Fruit fly (Drosophila melanogaster) whole organism, embryonic: ENCODE results near the gene CG11891.

Source experiments
- ATbp ChIP-seq: fragments of 200-800 bp; sonication (Bioruptor generic); optimal IDR thresholded peaks from 2 replicates; lab custom pipeline; 2017; ENCODE audit warnings: missing biosample characterization, mild to moderate bottlenecking, missing genetic modification characterization, missing genetic modification reagents
- Ada2b ChIP-seq: fragments of 200-800 bp; sonication (Bioruptor generic); IDR thresholded peaks from 2 replicates; pipeline ENCODE4 v1.3.6; 2022; ENCODE audit warnings: missing biosample characterization, missing genetic modification characterization
- Antp ChIP-seq: fragments of 200-800 bp; sonication (Bioruptor generic); optimal IDR thresholded peaks from 3 replicates; lab custom pipeline; 2016; ENCODE audit warnings: missing biosample characterization, missing genetic modification characterization
- CG10366 ChIP-seq: fragments of 200-800 bp; sonication (Bioruptor generic); IDR thresholded peaks from 2 replicates; pipeline ENCODE4 v1.3.6; 2022; ENCODE audit warnings: missing biosample characterization, missing genetic modification characterization
- CG11093 ChIP-seq: fragments of 200-800 bp; sonication (Bioruptor generic); IDR thresholded peaks from 3 replicates; pipeline ENCODE4 v1.3.6; 2022; ENCODE audit warnings: missing biosample characterization, missing genetic modification characterization
- CG12299 ChIP-seq: fragments of 200-800 bp; sonication (Bioruptor generic); optimal IDR thresholded peaks from 2 replicates; lab custom pipeline; 2018; ENCODE audit warnings: missing biosample characterization, mild to moderate bottlenecking, missing genetic modification characterization
- CG12659 ChIP-seq: fragments of 200-800 bp; sonication (Bioruptor generic); optimal IDR thresholded peaks from 3 replicates; lab custom pipeline; 2017; ENCODE audit warnings: mild to moderate bottlenecking, missing biosample characterization, missing genetic modification reagents, missing genetic modification characterization
- CG13287 ChIP-seq: fragments of 200-800 bp; sonication (Bioruptor generic); IDR thresholded peaks from 2 replicates; pipeline ENCODE4 v1.3.6; 2022; ENCODE audit warnings: missing biosample characterization, missing genetic modification characterization; ENCODE audit not compliant: partially characterized antibody
- CG13624 ChIP-seq: fragments of 200-800 bp; sonication (Bioruptor generic); optimal IDR thresholded peaks from 2 replicates; lab custom pipeline; 2016; ENCODE audit warnings: missing biosample characterization, missing genetic modification characterization
- CG15601 ChIP-seq: fragments of 200-800 bp; sonication (Bioruptor generic); optimal IDR thresholded peaks from 3 replicates; lab custom pipeline; 2019; ENCODE audit warnings: missing biosample characterization, mild to moderate bottlenecking, missing genetic modification characterization, moderate library complexity
- CG15696 ChIP-seq: fragments of 200-800 bp; sonication (Bioruptor generic); optimal IDR thresholded peaks from 2 replicates; lab custom pipeline; 2019; ENCODE audit warnings: missing biosample characterization, mild to moderate bottlenecking, missing genetic modification characterization, moderate library complexity
- CG17912 ChIP-seq: fragments of 200-800 bp; sonication (Bioruptor generic); optimal IDR thresholded peaks from 2 replicates; lab custom pipeline; 2018; ENCODE audit warnings: missing biosample characterization, mild to moderate bottlenecking, missing genetic modification characterization
- CG1792 ChIP-seq: fragments of 200-800 bp; sonication (Bioruptor generic); optimal IDR thresholded peaks from 2 replicates; lab custom pipeline; 2016; ENCODE audit warnings: missing biosample characterization, missing genetic modification characterization
- CG2202 ChIP-seq: fragments of 200-800 bp; sonication (Bioruptor generic); optimal IDR thresholded peaks from 2 replicates; lab custom pipeline; 2018; ENCODE audit warnings: missing biosample characterization, mild to moderate bottlenecking, missing genetic modification characterization
- CG2889 ChIP-seq: fragments of 200-800 bp; sonication (Bioruptor generic); IDR thresholded peaks from 3 replicates; pipeline ENCODE4 v1.3.6; 2022; ENCODE audit warnings: missing biosample characterization, missing genetic modification characterization
- CG32772 ChIP-seq: fragments of 200-800 bp; sonication (Bioruptor generic); IDR thresholded peaks from 2 replicates; pipeline ENCODE4 v1.3.6; 2022; ENCODE audit warnings: missing biosample characterization, missing genetic modification characterization
- CG33213 ChIP-seq: fragments of 200-800 bp; sonication (Bioruptor generic); optimal IDR thresholded peaks from 3 replicates; lab custom pipeline; 2016; ENCODE audit warnings: missing biosample characterization, missing genetic modification characterization
- CG5953 ChIP-seq: fragments of 200-800 bp; sonication (Bioruptor generic); IDR thresholded peaks from 2 replicates; pipeline ENCODE4 v1.3.6; 2022; ENCODE audit warnings: missing biosample characterization, missing genetic modification characterization
- CG7357 ChIP-seq: fragments of 200-800 bp; sonication (Bioruptor generic); IDR thresholded peaks from 3 replicates; pipeline ENCODE4 v1.3.6; 2022; ENCODE audit warnings: missing biosample characterization, missing genetic modification characterization
- CG8924 ChIP-seq: fragments of 200-800 bp; optimal IDR thresholded peaks from 3 replicates; lab custom pipeline; 2019; ENCODE audit warnings: missing biosample characterization, mild to moderate bottlenecking, missing genetic modification characterization, moderate library complexity
- CG9437 ChIP-seq: fragments of 200-800 bp; sonication (Bioruptor generic); optimal IDR thresholded peaks from 2 replicates; lab custom pipeline; 2018; ENCODE audit warnings: missing biosample characterization, mild to moderate bottlenecking, missing genetic modification characterization
- Dfd ChIP-seq, 2 experiments: fragments of >200 bp; optimal IDR thresholded peaks; 2 replicates each; lab custom pipeline; 2017; ENCODE audit warnings: missing biosample characterization in 2 of 2, missing genetic modification characterization in 2 of 2
- HHEX ChIP-seq: fragments of 200-800 bp; sonication (Bioruptor generic); optimal IDR thresholded peaks from 3 replicates; lab custom pipeline; 2017; ENCODE audit warnings: missing biosample characterization, mild to moderate bottlenecking, missing genetic modification characterization, missing genetic modification reagents
- MBD-R2 ChIP-seq: fragments of 200-800 bp; sonication (Bioruptor generic); IDR thresholded peaks from 2 replicates; pipeline ENCODE4 v1.3.6; 2022; ENCODE audit warnings: missing biosample characterization, missing genetic modification characterization
- Rfx ChIP-seq: fragments of 200-800 bp; sonication (Bioruptor generic); IDR thresholded peaks from 2 replicates; pipeline ENCODE4 v1.3.6; 2022; ENCODE audit warnings: missing biosample characterization, missing genetic modification characterization
- Side ChIP-seq: fragments of 200-800 bp; sonication (Bioruptor generic); optimal IDR thresholded peaks from 2 replicates; lab custom pipeline; 2016; ENCODE audit warnings: missing biosample characterization, missing genetic modification characterization
- Taf1 ChIP-seq: fragments of 200-800 bp; sonication (Bioruptor generic); IDR thresholded peaks from 2 replicates; pipeline ENCODE4 v1.3.6; 2022; ENCODE audit warnings: missing biosample characterization, missing genetic modification characterization
- az2 ChIP-seq: fragments of 200-800 bp; sonication (Bioruptor generic); optimal IDR thresholded peaks from 3 replicates; lab custom pipeline; 2016; ENCODE audit warnings: missing biosample characterization, missing genetic modification characterization
- bbx ChIP-seq: fragments of 200-800 bp; sonication (Bioruptor generic); IDR thresholded peaks from 2 replicates; pipeline ENCODE4 v1.3.6; 2022; ENCODE audit warnings: missing biosample characterization, missing genetic modification characterization; ENCODE audit not compliant: partially characterized antibody
- bcd ChIP-seq: fragments of 200-800 bp; sonication (Bioruptor generic); optimal IDR thresholded peaks from 2 replicates; lab custom pipeline; 2017; ENCODE audit warnings: missing biosample characterization, mild to moderate bottlenecking, missing genetic modification characterization
- bowl ChIP-seq: fragments of 200-800 bp; sonication (Bioruptor generic); IDR thresholded peaks from 2 replicates; pipeline ENCODE4 v1.3.6; 2022; ENCODE audit warnings: missing biosample characterization, missing genetic modification characterization
- cas ChIP-seq: fragments of 200-800 bp; sonication (Bioruptor generic); IDR thresholded peaks from 2 replicates; pipeline ENCODE4 v1.3.6; 2022; ENCODE audit warnings: missing biosample characterization, missing genetic modification characterization
- croc ChIP-seq: fragments of 200-800 bp; sonication (Bioruptor generic); conservative IDR thresholded peaks from 3 replicates; pipeline ENCODE4 v1.3.6; 2022; ENCODE audit warnings: missing biosample characterization, missing genetic modification characterization
- dmrt11E ChIP-seq: fragments of 200-800 bp; sonication (Bioruptor generic); optimal IDR thresholded peaks from 3 replicates; lab custom pipeline; 2018; ENCODE audit warnings: missing biosample characterization, mild to moderate bottlenecking, missing genetic modification characterization, moderate library complexity
- fd96Cb ChIP-seq: fragments of 200-800 bp; sonication (Bioruptor generic); optimal IDR thresholded peaks from 2 replicates; lab custom pipeline; 2018; ENCODE audit warnings: missing biosample characterization, mild to moderate bottlenecking, missing genetic modification characterization, moderate library complexity
- ftz-f1 ChIP-seq: fragments of 200-800 bp; sonication (Bioruptor generic); optimal IDR thresholded peaks from 2 replicates; lab custom pipeline; 2016; ENCODE audit warnings: missing biosample characterization, missing genetic modification characterization
- gsb ChIP-seq: fragments of 200-800 bp; sonication (Bioruptor generic); IDR thresholded peaks from 2 replicates; pipeline ENCODE4 v1.3.6; 2022; ENCODE audit warnings: missing biosample characterization, missing genetic modification characterization
- hkb ChIP-seq, 2 experiments: fragments of 200-800 bp in 1 of 2; fragments of >200 bp in 1 of 2; sonication (Bioruptor generic) in 1 of 2; IDR thresholded peaks in 1 of 2; optimal IDR thresholded peaks in 1 of 2; 2 replicates each; pipeline versions ENCODE4 v1.3.6 to Lab custom; 2017 to 2022; ENCODE audit warnings: missing biosample characterization in 1 of 2, missing genetic modification characterization in 1 of 2
- kah ChIP-seq: fragments of 200-800 bp; sonication (Bioruptor generic); optimal IDR thresholded peaks from 2 replicates; lab custom pipeline; 2018; ENCODE audit warnings: missing biosample characterization, mild to moderate bottlenecking, missing genetic modification characterization
- lab ChIP-seq: fragments of 200-800 bp; sonication (Bioruptor generic); optimal IDR thresholded peaks from 3 replicates; lab custom pipeline; 2017; ENCODE audit warnings: missing biosample characterization, missing genetic modification characterization, mild to moderate bottlenecking, moderate library complexity, missing genetic modification reagents
- mam ChIP-seq: fragments of 200-800 bp; sonication (Bioruptor generic); optimal IDR thresholded peaks from 3 replicates; lab custom pipeline; 2016; ENCODE audit warnings: missing biosample characterization, missing genetic modification characterization
- pan ChIP-seq, 4 experiments: fragments of >200 bp in 3 of 4; fragments of 200-800 bp in 1 of 4; sonication (Bioruptor generic) in 1 of 4; optimal IDR thresholded peaks in 3 of 4; IDR thresholded peaks in 1 of 4; 2 replicates each; pipeline versions ENCODE4 v1.3.6 to Lab custom; 2017 to 2022; ENCODE audit warnings: missing biosample characterization in 2 of 4, missing genetic modification characterization in 2 of 4, mixed read lengths in 1 of 4
- rib ChIP-seq: fragments of 200-800 bp; sonication (Bioruptor generic); IDR thresholded peaks from 2 replicates; pipeline ENCODE4 v1.3.6; 2022; ENCODE audit warnings: missing biosample characterization, missing genetic modification characterization
- sim ChIP-seq: fragments of 200-800 bp; sonication (Bioruptor generic); IDR thresholded peaks from 2 replicates; pipeline ENCODE4 v1.3.6; 2022; ENCODE audit warnings: missing biosample characterization, missing genetic modification characterization
- tna ChIP-seq: fragments of 200-800 bp; sonication (Bioruptor generic); IDR thresholded peaks from 2 replicates; pipeline ENCODE4 v1.3.6; 2022; ENCODE audit warnings: missing biosample characterization, missing genetic modification characterization; ENCODE audit not compliant: partially characterized antibody
- unpg ChIP-seq: fragments of 200-800 bp; sonication (Bioruptor generic); optimal IDR thresholded peaks from 3 replicates; lab custom pipeline; 2018; ENCODE audit warnings: missing biosample characterization, mild to moderate bottlenecking, missing genetic modification characterization, moderate library complexity
- vfl ChIP-seq: fragments of 200-800 bp; sonication (Bioruptor generic); optimal IDR thresholded peaks from 2 replicates; lab custom pipeline; 2016; ENCODE audit warnings: missing biosample characterization, missing genetic modification characterization
- yki ChIP-seq: fragments of >200 bp; optimal IDR thresholded peaks from 3 replicates; lab custom pipeline; 2018
- z ChIP-seq: fragments of 200-800 bp; sonication (Bioruptor generic); IDR thresholded peaks from 3 replicates; pipeline ENCODE4 v1.3.6; 2022; ENCODE audit warnings: missing biosample characterization, missing genetic modification characterization

Gene CG11891

DNA sequence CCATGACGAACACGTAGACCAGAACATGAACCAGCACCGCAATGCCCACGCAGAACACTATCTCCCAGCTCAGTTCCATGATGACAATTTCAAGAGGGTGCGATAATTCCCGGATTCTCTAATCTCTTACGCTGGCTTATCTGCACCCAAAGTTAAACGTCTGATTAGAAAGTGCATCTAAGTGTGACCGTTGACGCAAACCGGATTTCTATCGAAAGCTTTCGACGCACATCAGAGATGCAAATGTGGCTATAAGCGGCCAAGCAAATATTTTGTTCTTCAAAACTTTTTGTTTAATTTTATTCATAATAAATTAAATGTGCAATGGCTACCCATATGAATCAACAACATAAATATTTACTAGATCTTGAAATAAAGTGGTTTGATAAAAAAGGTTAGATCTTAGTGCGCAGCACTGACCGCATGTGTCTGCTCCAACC, 7.7 kb upstream of the CG11891 start, which contains the start of the genes Kdsr and CG11858 (continued):
- TF ChIP-seq CG15601 (peak; percentile 56), mam (GFP tag; lab: Kevin White, UChicago) (peak; percentile 48), cas (GFP tag; lab: Robert Waterston, UW) (peak; percentile 52; the same call in 1 of the 2 replicates), Rfx (peak; percentile 85), bcd (GFP tag; lab: Kevin White, UChicago) (no peak), HHEX (peak; percentile 12), CG11093 (peak; percentile 53; the same call in 1 of the 3 replicates), bowl (GFP tag; lab: Robert Waterston, UW) (no peak), vfl (GFP tag; lab: Kevin White, UChicago) (peak; percentile 3), CG8924 (peak; percentile 58), CG17912 (GFP tag; lab: Kevin White, UChicago) (no peak), CG5953 (GFP tag; lab: Robert Waterston, UW) (peak; percentile 35; the same call in 1 of the 2 replicates), CG9437 (peak; percentile 11), CG13287 (GFP tag; lab: Robert Waterston, UW) (peak; percentile 64; the same call in 1 of the 2 replicates), hkb (optimal IDR thresholded peaks at IDR 0.05; lab: Kevin White, UChicago) (peak; percentile 29), hkb (GFP tag; IDR thresholded peaks at IDR 0.05; lab: Robert Waterston, UW) (peak; percentile 66), fd96Cb (peak; percentile 45), bbx (no peak), kah (peak; percentile 1), unpg (GFP tag; lab: Kevin White, UChicago) (peak; percentile 72), CG1792 (GFP tag; lab: Kevin White, UChicago) (peak; percentile 40), tna (GFP tag; lab: Robert Waterston, UW) (no peak), ftz-f1 (GFP tag; lab: Kevin White, UChicago) (peak; percentile 25), CG32772 (GFP tag; lab: Robert Waterston, UW) (peak; percentile 68), CG12659 (GFP tag; lab: Kevin White, UChicago) (peak; percentile 66), dmrt11E (peak; percentile 52), CG12299 (tag; lab: Kevin White, UChicago) (peak; percentile 49), sim (GFP tag; lab: Robert Waterston, UW) (0 out of 2 replicates have a peak, but pooled peaks have one; percentile 17), CG13624 (GFP tag; lab: Kevin White, UChicago) (peak; percentile 61), CG7357 (GFP tag; lab: Robert Waterston, UW) (peak; percentile 53; the same call in 1 of the 3 replicates), rib (GFP tag; lab: Robert Waterston, UW) (peak; percentile 38; the same call in 1 of the 2 replicates), Antp (GFP tag; lab: Kevin White, UChicago) (peak; percentile 28), MBD-R2 (peak; percentile 86), CG33213 (GFP tag; lab: Kevin White, UChicago) (peak; percentile 51), pan (optimal IDR thresholded peaks at IDR 0.05; lab: Kevin White, UChicago) (no peak), pan (GFP tag; optimal IDR thresholded peaks at IDR 0.05 in 1 of 2, IDR thresholded peaks at IDR 0.05 in 1 of 2) (peak in 1 of 2 experiments; percentile 64), ATbp (GFP tag; lab: Kevin White, UChicago) (no peak), Side (GFP tag; lab: Kevin White, UChicago) (peak; percentile 3), CG15696 (tag; lab: Kevin White, UChicago) (peak; percentile 42), croc (GFP tag; lab: Robert Waterston, UW) (peak; percentile 39; the same call in 1 of the 3 replicates), gsb (GFP tag; lab: Robert Waterston, UW) (no peak), lab (GFP tag; lab: Kevin White, UChicago) (no peak), yki (no peak), Dfd (GFP tag; optimal IDR thresholded peaks at IDR 0.05; lab: Kevin White, UChicago) (no peak), Taf1 (GFP tag; lab: Robert Waterston, UW) (peak; percentile 52), z (GFP tag; lab: Robert Waterston, UW) (0 out of 3 replicates have a peak, but pooled peaks have one; percentile 29), Ada2b (peak; percentile 57; the same call in 1 of the 2 replicates), az2 (GFP tag; lab: Kevin White, UChicago) (peak; percentile 52), CG2202 (tag; lab: Kevin White, UChicago) (peak; percentile 7), CG10366 (GFP tag; lab: Robert Waterston, UW) (peak; percentile 52), CG2889 (GFP tag; lab: Robert Waterston, UW) (peak; percentile 72)
